Fruit fly (Drosophila melanogaster) whole organism, embryonic: Measurements from ENCODE around the gene red.

Source experiments
- ATbp ChIP-seq: fragments of 200-800 bp; sonication (Bioruptor generic); optimal IDR thresholded peaks from 2 replicates; lab custom pipeline; 2017; ENCODE audit warnings: missing biosample characterization, mild to moderate bottlenecking, missing genetic modification characterization, missing genetic modification reagents
- Abd-B ChIP-seq: fragments of 200-800 bp; sonication (Bioruptor generic); optimal IDR thresholded peaks from 2 replicates; lab custom pipeline; 2018; ENCODE audit warnings: missing biosample characterization, mild to moderate bottlenecking, missing genetic modification characterization, moderate library complexity
- CG10366 ChIP-seq: fragments of 200-800 bp; sonication (Bioruptor generic); IDR thresholded peaks from 2 replicates; pipeline ENCODE4 v1.3.6; 2022; ENCODE audit warnings: missing biosample characterization, missing genetic modification characterization
- CG12104 ChIP-seq: fragments of 200-800 bp; sonication (Bioruptor generic); optimal IDR thresholded peaks from 3 replicates; lab custom pipeline; 2016; ENCODE audit warnings: missing biosample characterization, missing genetic modification characterization
- CG12236 ChIP-seq: fragments of 200-800 bp; sonication (Bioruptor generic); optimal IDR thresholded peaks from 2 replicates; lab custom pipeline; 2016; ENCODE audit warnings: missing biosample characterization, missing genetic modification characterization
- CG13624 ChIP-seq: fragments of 200-800 bp; sonication (Bioruptor generic); optimal IDR thresholded peaks from 2 replicates; lab custom pipeline; 2016; ENCODE audit warnings: missing biosample characterization, missing genetic modification characterization
- CG14014 ChIP-seq: fragments of 200-800 bp; sonication (Bioruptor generic); IDR thresholded peaks from 2 replicates; pipeline ENCODE4 v1.3.6; 2022; ENCODE audit warnings: missing biosample characterization, missing genetic modification characterization
- CG17359 ChIP-seq: fragments of 200-800 bp; sonication (Bioruptor generic); optimal IDR thresholded peaks from 3 replicates; lab custom pipeline; 2018; ENCODE audit warnings: missing biosample characterization, mild to moderate bottlenecking, missing genetic modification characterization, moderate library complexity
- CG3726 ChIP-seq: fragments of 200-800 bp; sonication (Bioruptor generic); IDR thresholded peaks from 3 replicates; pipeline ENCODE4, ENCODE4 v1.3.6; 2022; ENCODE audit warnings: missing biosample characterization, missing genetic modification characterization
- CG4424 ChIP-seq: fragments of 200-800 bp; sonication (Bioruptor generic); optimal IDR thresholded peaks from 3 replicates; lab custom pipeline; 2016; ENCODE audit warnings: missing biosample characterization, missing genetic modification characterization
- CG6765 ChIP-seq: fragments of 200-800 bp; sonication (Bioruptor generic); optimal IDR thresholded peaks from 3 replicates; lab custom pipeline; 2017; ENCODE audit warnings: missing biosample characterization, mild to moderate bottlenecking, missing genetic modification characterization
- CG8281 ChIP-seq: fragments of 200-800 bp; sonication (Bioruptor generic); optimal IDR thresholded peaks from 2 replicates; lab custom pipeline; 2018; ENCODE audit warnings: missing biosample characterization, mild to moderate bottlenecking, missing genetic modification characterization, moderate library complexity
- CG8359 ChIP-seq: fragments of 200-800 bp; sonication (Bioruptor generic); optimal IDR thresholded peaks from 2 replicates; lab custom pipeline; 2017; ENCODE audit warnings: missing biosample characterization, mild to moderate bottlenecking, missing genetic modification characterization, borderline replicate concordance
- CG8478 ChIP-seq: fragments of >200 bp; optimal IDR thresholded peaks from 2 replicates; lab custom pipeline; 2018
- CG8944 ChIP-seq: fragments of 200-800 bp; sonication (Bioruptor generic); optimal IDR thresholded peaks from 3 replicates; lab custom pipeline; 2016; ENCODE audit warnings: missing biosample characterization, missing genetic modification characterization
- CG9609 ChIP-seq: fragments of 200-800 bp; sonication (Bioruptor generic); optimal IDR thresholded peaks from 3 replicates; lab custom pipeline; 2016; ENCODE audit warnings: missing biosample characterization, missing genetic modification characterization
- Deaf1 ChIP-seq: fragments of 200-800 bp; optimal IDR thresholded peaks from 3 replicates; lab custom pipeline; 2019; ENCODE audit warnings: missing biosample characterization, mild to moderate bottlenecking, missing genetic modification characterization, moderate library complexity
- Dref ChIP-seq: fragments of 200-800 bp; sonication (Bioruptor generic); IDR thresholded peaks from 2 replicates; pipeline ENCODE4 v1.3.6; 2022; ENCODE audit warnings: missing biosample characterization, missing genetic modification characterization
- Ets97D ChIP-seq: fragments of 200-800 bp; sonication (Bioruptor generic); optimal IDR thresholded peaks from 3 replicates; lab custom pipeline; 2016; ENCODE audit warnings: missing biosample characterization, missing genetic modification characterization
- HLH3B ChIP-seq: fragments of 200-800 bp; sonication (Bioruptor generic); IDR thresholded peaks from 2 replicates; pipeline ENCODE4 v1.3.6; 2022; ENCODE audit warnings: missing biosample characterization, missing genetic modification characterization
- Hsf ChIP-seq: fragments of 200-800 bp; sonication (Bioruptor generic); optimal IDR thresholded peaks from 3 replicates; lab custom pipeline; 2016; ENCODE audit warnings: missing biosample characterization, missing genetic modification characterization
- Lhr ChIP-seq: fragments of 200-800 bp; sonication (Bioruptor generic); optimal IDR thresholded peaks from 3 replicates; lab custom pipeline; 2017; ENCODE audit warnings: mild to moderate bottlenecking, missing biosample characterization, missing genetic modification reagents, missing genetic modification characterization
- MBD-R2 ChIP-seq: fragments of 200-800 bp; sonication (Bioruptor generic); IDR thresholded peaks from 2 replicates; pipeline ENCODE4 v1.3.6; 2022; ENCODE audit warnings: missing biosample characterization, missing genetic modification characterization
- Med ChIP-seq: fragments of 200-800 bp; sonication (Bioruptor generic); peaks from one replicate; lab custom pipeline; 2016; ENCODE audit warnings: missing biosample characterization, missing genetic modification characterization, mild to moderate bottlenecking, inconsistent platforms, moderate library complexity
- Mes4 ChIP-seq: fragments of 200-800 bp; sonication (Bioruptor generic); optimal IDR thresholded peaks from 2 replicates; lab custom pipeline; 2016; ENCODE audit warnings: missing biosample characterization, missing genetic modification characterization
- Nf-YB ChIP-seq: fragments of 200-800 bp; sonication (Bioruptor generic); optimal IDR thresholded peaks from 3 replicates; lab custom pipeline; 2019; ENCODE audit warnings: missing biosample characterization, mild to moderate bottlenecking, missing genetic modification characterization, moderate library complexity
- Poxn ChIP-seq: fragments of 200-800 bp; sonication (Bioruptor generic); IDR thresholded peaks from 2 replicates; pipeline ENCODE4 v1.3.6; 2022; ENCODE audit warnings: missing biosample characterization, missing genetic modification characterization
- Sox102F ChIP-seq: fragments of 200-800 bp; sonication (Bioruptor generic); optimal IDR thresholded peaks from 2 replicates; lab custom pipeline; 2018; ENCODE audit warnings: missing biosample characterization, mild to moderate bottlenecking, missing genetic modification characterization, moderate library complexity
- TFAM ChIP-seq: fragments of 200-800 bp; sonication (Bioruptor generic); optimal IDR thresholded peaks from 2 replicates; lab custom pipeline; 2017; ENCODE audit warnings: missing biosample characterization, missing genetic modification characterization, inconsistent platforms
- Vsx1 ChIP-seq: fragments of 200-800 bp; sonication (Bioruptor generic); optimal IDR thresholded peaks from 2 replicates; lab custom pipeline; 2017; ENCODE audit warnings: missing biosample characterization, mild to moderate bottlenecking, missing genetic modification characterization, missing genetic modification reagents
- Xbp1 ChIP-seq: fragments of 200-800 bp; sonication (Bioruptor generic); optimal IDR thresholded peaks from 3 replicates; lab custom pipeline; 2016; ENCODE audit warnings: missing biosample characterization, mild to moderate bottlenecking, missing genetic modification characterization
- Xrp1 ChIP-seq: fragments of 200-800 bp; sonication (Bioruptor generic); IDR thresholded peaks from 2 replicates; pipeline ENCODE4 v1.3.6; 2022; ENCODE audit warnings: missing biosample characterization, missing genetic modification characterization
- ab ChIP-seq: fragments of 200-800 bp; sonication (Bioruptor generic); optimal IDR thresholded peaks from 2 replicates; lab custom pipeline; 2016; ENCODE audit warnings: missing biosample characterization, missing genetic modification characterization
- ci ChIP-seq: fragments of 200-800 bp; sonication (Bioruptor generic); IDR thresholded peaks from 3 replicates; pipeline ENCODE4 v1.3.6; 2022; ENCODE audit warnings: missing biosample characterization, missing genetic modification characterization
- danr ChIP-seq: fragments of 200-800 bp; sonication (Bioruptor generic); IDR thresholded peaks from 2 replicates; pipeline ENCODE4 v1.3.6; 2022; ENCODE audit warnings: missing biosample characterization, missing genetic modification characterization
- ewg ChIP-seq: fragments of 200-800 bp; sonication (Bioruptor generic); optimal IDR thresholded peaks from 3 replicates; lab custom pipeline; 2017; ENCODE audit warnings: mild to moderate bottlenecking, missing biosample characterization, missing genetic modification reagents, missing genetic modification characterization
- fd64A ChIP-seq: fragments of 200-800 bp; sonication (Bioruptor generic); optimal IDR thresholded peaks from 3 replicates; lab custom pipeline; 2018; ENCODE audit warnings: missing biosample characterization, mild to moderate bottlenecking, missing genetic modification characterization
- fd96Cb ChIP-seq: fragments of 200-800 bp; sonication (Bioruptor generic); optimal IDR thresholded peaks from 2 replicates; lab custom pipeline; 2018; ENCODE audit warnings: missing biosample characterization, mild to moderate bottlenecking, missing genetic modification characterization, moderate library complexity
- grau ChIP-seq: fragments of 200-800 bp; optimal IDR thresholded peaks from 3 replicates; lab custom pipeline; 2019; ENCODE audit warnings: missing biosample characterization, mild to moderate bottlenecking, missing genetic modification characterization, moderate library complexity
- ham ChIP-seq: fragments of 200-800 bp; sonication (Bioruptor generic); IDR thresholded peaks from 2 replicates; pipeline ENCODE4 v1.3.6; 2022; ENCODE audit warnings: missing biosample characterization, missing genetic modification characterization
- inv ChIP-seq: fragments of 200-800 bp; sonication (Bioruptor generic); IDR thresholded peaks from 2 replicates; pipeline ENCODE4 v1.3.6; 2022; ENCODE audit warnings: missing biosample characterization, missing genetic modification characterization; ENCODE audit not compliant: partially characterized antibody
- oc ChIP-seq: fragments of 200-800 bp; sonication (Bioruptor generic); optimal IDR thresholded peaks from 2 replicates; lab custom pipeline; 2018; ENCODE audit warnings: missing biosample characterization, mild to moderate bottlenecking, missing genetic modification characterization, moderate library complexity
- p53 ChIP-seq: fragments of 200-800 bp; sonication (Bioruptor generic); optimal IDR thresholded peaks from 2 replicates; lab custom pipeline; 2016; ENCODE audit warnings: missing biosample characterization, missing genetic modification characterization
- pita ChIP-seq: fragments of 200-800 bp; sonication (Bioruptor generic); optimal IDR thresholded peaks from 2 replicates; lab custom pipeline; 2017; ENCODE audit warnings: missing biosample characterization, mild to moderate bottlenecking, missing genetic modification characterization
- scrt ChIP-seq: fragments of 200-800 bp; sonication (Bioruptor generic); optimal IDR thresholded peaks from 2 replicates; lab custom pipeline; 2018; ENCODE audit warnings: missing biosample characterization, mild to moderate bottlenecking, missing genetic modification characterization, moderate library complexity
- sd ChIP-seq: fragments of 200-800 bp; sonication (Bioruptor generic); optimal IDR thresholded peaks from 3 replicates; lab custom pipeline; 2018; ENCODE audit warnings: missing biosample characterization, mild to moderate bottlenecking, missing genetic modification characterization, moderate library complexity
- sens-2 ChIP-seq: fragments of 200-800 bp; sonication (Bioruptor generic); IDR thresholded peaks from 2 replicates; pipeline ENCODE4 v1.3.6; 2022; ENCODE audit warnings: missing biosample characterization, missing genetic modification characterization
- slou ChIP-seq: fragments of 200-800 bp; sonication (Bioruptor generic); optimal IDR thresholded peaks from 3 replicates; lab custom pipeline; 2016; ENCODE audit warnings: missing biosample characterization, missing genetic modification characterization
- tap ChIP-seq: fragments of 200-800 bp; optimal IDR thresholded peaks from 3 replicates; lab custom pipeline; 2019; ENCODE audit warnings: missing biosample characterization, mild to moderate bottlenecking, missing genetic modification characterization, moderate library complexity
- tup ChIP-seq: fragments of 200-800 bp; sonication (Bioruptor generic); optimal IDR thresholded peaks from 2 replicates; lab custom pipeline; 2016; ENCODE audit warnings: missing biosample characterization, mild to moderate bottlenecking, missing genetic modification characterization, moderate library complexity
- unc-4 ChIP-seq: fragments of 200-800 bp; sonication (Bioruptor generic); IDR thresholded peaks from 2 replicates; pipeline ENCODE4 v1.3.6; 2022; ENCODE audit warnings: missing biosample characterization, missing genetic modification characterization; ENCODE audit not compliant: partially characterized antibody
- unpg ChIP-seq: fragments of 200-800 bp; sonication (Bioruptor generic); optimal IDR thresholded peaks from 3 replicates; lab custom pipeline; 2018; ENCODE audit warnings: missing biosample characterization, mild to moderate bottlenecking, missing genetic modification characterization, moderate library complexity

red gene

dm6 chr3R:14332735-14333134 lies 43.9 kb downstream of the red start (continued):
- TF ChIP-seq Dref (GFP tag; lab: Robert Waterston, UW): no peak
- TF ChIP-seq CG4424: peak; percentile 10
- peak; percentile 44 for TF ChIP-seq Xbp1 (GFP tag; lab: Kevin White, UChicago)
- TF ChIP-seq ci (GFP tag; lab: Robert Waterston, UW): 0 out of 3 replicates have a peak, but pooled peaks have one; percentile 47
- TF ChIP-seq fd96Cb (tag; lab: Kevin White, UChicago): peak; percentile 19
- TF ChIP-seq Lhr (GFP tag; lab: Kevin White, UChicago): no peak
- no peak for TF ChIP-seq slou
- peak; percentile 15 for TF ChIP-seq ATbp (GFP tag; lab: Kevin White, UChicago)
- TF ChIP-seq sens-2 (GFP tag; lab: Robert Waterston, UW): no peak
- no peak for TF ChIP-seq inv (GFP tag; lab: Robert Waterston, UW)
- no peak for TF ChIP-seq MBD-R2 (GFP tag; lab: Robert Waterston, UW)
- TF ChIP-seq CG8359 (GFP tag; lab: Kevin White, UChicago): no peak
- no peak for TF ChIP-seq CG8281 (tag; lab: Kevin White, UChicago)
- no peak for TF ChIP-seq ab
- TF ChIP-seq Med (GFP tag; lab: Kevin White, UChicago): peak; percentile 73
- peak; percentile 31 for TF ChIP-seq grau
- peak; percentile 40 for TF ChIP-seq Sox102F (GFP tag; lab: Kevin White, UChicago)
- TF ChIP-seq CG6765 (GFP tag; lab: Kevin White, UChicago): no peak
- no peak for TF ChIP-seq oc (tag; lab: Kevin White, UChicago)
- peak; percentile 39 for TF ChIP-seq unpg (GFP tag; lab: Kevin White, UChicago)
- no peak for TF ChIP-seq Mes4
- no peak for TF ChIP-seq tap (tag; lab: Kevin White, UChicago)
- no peak for TF ChIP-seq ewg (GFP tag; lab: Kevin White, UChicago)
- TF ChIP-seq Ets97D (GFP tag; lab: Kevin White, UChicago): no peak
- TF ChIP-seq scrt (GFP tag; lab: Kevin White, UChicago): no peak
- no peak for TF ChIP-seq Poxn (GFP tag; lab: Robert Waterston, UW)
- TF ChIP-seq CG17359 (tag; lab: Kevin White, UChicago): peak; percentile 33
- peak; percentile 44; the same call in 1 of the 2 replicates for TF ChIP-seq Xrp1
- no peak for TF ChIP-seq CG8944 (GFP tag; lab: Kevin White, UChicago)
- no peak for TF ChIP-seq pita (GFP tag; lab: Kevin White, UChicago)
- TF ChIP-seq CG14014 (GFP tag; lab: Robert Waterston, UW): no peak
- TF ChIP-seq sd (tag; lab: Kevin White, UChicago): peak; percentile 67
- no peak for TF ChIP-seq fd64A (GFP tag; lab: Kevin White, UChicago)
- no peak for TF ChIP-seq Deaf1 (tag; lab: Kevin White, UChicago)
- TF ChIP-seq danr (GFP tag; lab: Robert Waterston, UW): no peak
- TF ChIP-seq Abd-B: peak; percentile 3
- TF ChIP-seq Vsx1 (GFP tag; lab: Kevin White, UChicago): no peak
- no peak for TF ChIP-seq HLH3B (GFP tag; lab: Robert Waterston, UW)
- no peak for TF ChIP-seq CG12236 (GFP tag; lab: Kevin White, UChicago)
- TF ChIP-seq Nf-YB (GFP tag; lab: Kevin White, UChicago): no peak
- no peak for TF ChIP-seq CG9609
- TF ChIP-seq Hsf: peak; percentile 5
- no peak for TF ChIP-seq CG3726 (GFP tag; lab: Robert Waterston, UW)
- TF ChIP-seq unc-4 (GFP tag; lab: Robert Waterston, UW): no peak
- TF ChIP-seq CG10366 (GFP tag; lab: Robert Waterston, UW): no peak
- no peak for TF ChIP-seq CG13624
- TF ChIP-seq ham: no peak
- TF ChIP-seq tup (GFP tag; lab: Kevin White, UChicago): no peak
- TF ChIP-seq p53 (GFP tag; lab: Kevin White, UChicago): no peak
- TF ChIP-seq CG8478 (lab: Kevin White, UChicago): no peak
- no peak for TF ChIP-seq CG12104 (GFP tag; lab: Kevin White, UChicago)
- TF ChIP-seq TFAM (GFP tag; lab: Kevin White, UChicago): no peak
